Worm (Caenorhabditis elegans): ENCODE measurements around the gene T25B9.8.
A peak's percentile ranks its signal among the peaks of the same experiment; 100 is the strongest.
"Not testable (repeated sequence)": the region's sequence is repeated elsewhere in the genome, so short reads cannot be mapped to it uniquely, and the experiment has no call there.

Gene T25B9.8

DNA sequence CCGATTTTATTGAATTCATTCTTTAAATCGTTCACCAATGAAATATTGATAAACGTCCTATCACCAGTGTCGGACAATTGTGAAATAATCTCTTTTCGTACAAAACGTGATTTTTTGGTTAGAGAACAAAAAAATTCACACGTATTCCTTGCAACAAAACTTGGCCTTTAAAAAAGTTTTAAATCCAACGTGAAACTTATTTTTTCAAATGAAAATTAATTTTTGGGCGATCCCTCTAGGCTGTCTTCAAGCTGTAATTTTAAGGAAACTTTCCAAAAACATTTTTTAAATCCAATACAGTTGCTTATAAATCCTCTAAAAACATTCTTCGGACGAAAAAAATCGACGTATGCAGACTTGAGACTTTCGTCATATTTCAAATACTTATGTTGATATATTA is 13.3 kb downstream of the T25B9.8 start, which contains the start of gene T25B9.5:
Gene T25B9.5 (minus strand): TSS at position 101 of the 400 bp plus-strand sequence.
- no peak for TF ChIP-seq tab-1 (GFP tag; IDR thresholded peaks at IDR 0.05)

DNA sequence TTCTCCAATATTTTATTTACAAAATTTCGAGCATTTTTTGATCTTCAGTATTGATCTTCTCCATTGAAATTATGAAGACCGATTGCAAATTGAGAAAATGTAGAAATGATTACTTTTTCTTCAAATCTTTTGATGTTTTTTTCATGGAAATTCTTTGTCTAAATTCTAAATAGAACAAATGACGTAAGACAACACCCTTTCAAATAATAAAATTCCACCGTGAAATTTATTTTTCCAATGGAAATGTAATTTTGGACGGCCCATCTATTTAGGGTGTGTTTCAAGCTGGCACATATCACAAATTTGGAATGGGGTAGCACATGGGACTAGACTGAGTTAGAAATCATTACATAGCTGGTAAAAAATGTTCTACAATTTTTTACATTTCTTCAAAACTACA is 16.3 kb downstream of the T25B9.8 start, which contains the start of gene T25B9.2:
Gene T25B9.2 (minus strand): TSS at position 101 of the 400 bp plus-strand sequence.
- not testable (repeated sequence) for TF ChIP-seq klf-2 (GFP tag; conservative IDR thresholded peaks at IDR 0.05); ztf-29 (GFP tag; IDR thresholded peaks at IDR 0.05); med-1 (GFP tag; optimal IDR thresholded peaks at IDR 0.05; ENCODE audit: insufficient read depth)

ce11 chrIV:10750041-10750440 is 18.0 kb downstream of the T25B9.8 start, which contains the start of gene T25B9.1:
T25B9.1 (minus strand) TSS chrIV:10750141.
- TF ChIP-seq ztf-23 (GFP tag; IDR thresholded peaks at IDR 0.05) (no peak), T22C8.4 (GFP tag; IDR thresholded peaks at IDR 0.05) (no peak), med-1 (GFP tag; optimal IDR thresholded peaks at IDR 0.05; ENCODE audit: insufficient read depth) (no peak), ref-1 (GFP tag; conservative IDR thresholded peaks at IDR 0.05) (no peak), klf-2 (GFP tag; conservative IDR thresholded peaks at IDR 0.05) (no peak), cog-1 (tag; optimal IDR thresholded peaks at IDR 0.05) (no peak), tab-1 (GFP tag; IDR thresholded peaks at IDR 0.05) (no peak), ztf-29 (GFP tag; IDR thresholded peaks at IDR 0.05) (no peak), flt-1 (GFP tag; IDR thresholded peaks at IDR 0.05) (no peak)

DNA sequence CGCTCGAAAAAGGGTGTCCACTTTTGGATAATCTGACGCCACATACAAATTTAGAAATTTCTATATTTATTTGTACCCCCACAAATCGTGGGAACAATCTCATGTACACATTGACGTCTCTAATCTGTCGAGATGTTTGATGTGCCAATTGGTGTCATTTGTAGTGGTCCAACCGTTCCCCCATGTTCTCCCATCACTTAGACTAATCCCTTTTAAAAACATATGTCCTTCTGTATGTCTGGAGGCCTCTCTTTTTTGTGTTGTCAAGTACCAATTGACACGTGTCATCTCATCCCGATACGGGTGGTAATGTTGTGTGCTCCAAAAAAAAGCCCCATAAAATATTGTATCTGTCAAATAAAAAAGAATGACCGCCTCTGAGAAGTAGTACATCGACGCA is 22.7 kb downstream of the T25B9.8 start:
- TF ChIP-seq ref-1 (GFP tag; conservative IDR thresholded peaks at IDR 0.05) (no peak), med-1 (GFP tag; optimal IDR thresholded peaks at IDR 0.05; ENCODE audit: insufficient read depth) (no peak), ztf-29 (GFP tag; IDR thresholded peaks at IDR 0.05) (no peak), T22C8.4 (GFP tag; IDR thresholded peaks at IDR 0.05) (no peak), cog-1 (tag; optimal IDR thresholded peaks at IDR 0.05) (no peak), klf-2 (GFP tag; conservative IDR thresholded peaks at IDR 0.05) (no peak), ztf-23 (GFP tag; IDR thresholded peaks at IDR 0.05) (no peak), flt-1 (GFP tag; IDR thresholded peaks at IDR 0.05) (no peak), tab-1 (GFP tag; IDR thresholded peaks at IDR 0.05) (no peak)

- TF ChIP-seq klf-2 (GFP tag; conservative IDR thresholded peaks at IDR 0.05) (no peak), ztf-29 (GFP tag; IDR thresholded peaks at IDR 0.05) (no peak), ref-1 (GFP tag; conservative IDR thresholded peaks at IDR 0.05) (no peak), T22C8.4 (GFP tag; IDR thresholded peaks at IDR 0.05) (no peak), ztf-23 (GFP tag; IDR thresholded peaks at IDR 0.05) (no peak), cog-1 (tag; optimal IDR thresholded peaks at IDR 0.05) (no peak), tab-1 (GFP tag; IDR thresholded peaks at IDR 0.05) (no peak), flt-1 (GFP tag; IDR thresholded peaks at IDR 0.05) (no peak), med-1 (GFP tag; optimal IDR thresholded peaks at IDR 0.05; ENCODE audit: insufficient read depth) (no peak)
These were observed 23.5 kb downstream of the T25B9.8 start, which contains the start of gene T25B9.3 for ce11 chrIV:10744475-10744874. T25B9.3 (plus strand) TSS chrIV:10744775.

DNA sequence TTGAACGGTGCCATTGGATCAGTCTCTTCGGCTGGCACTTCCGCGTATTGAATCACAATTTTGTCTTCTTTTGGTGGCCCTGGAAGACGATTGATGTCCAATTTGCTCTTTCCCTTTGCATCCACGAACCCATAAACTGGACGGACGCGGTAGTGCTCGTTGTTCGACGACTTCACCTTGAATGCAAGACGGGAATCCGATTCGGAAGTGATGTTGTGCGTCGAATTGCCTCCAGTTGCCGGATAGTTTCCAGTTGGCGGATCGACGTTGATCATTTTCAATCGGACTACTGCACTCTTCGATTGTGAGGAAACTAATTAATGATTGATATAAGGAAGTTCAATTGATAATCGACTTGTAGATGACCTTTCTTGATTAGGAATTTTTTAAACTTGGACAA is 29.7 kb downstream of the T25B9.8 start, which contains the start of gene ssp-34:
Gene ssp-34 (minus strand): TSS at position 275 of the 400 bp plus-strand sequence.
- TF ChIP-seq tab-1 (GFP tag; IDR thresholded peaks at IDR 0.05) (no peak), klf-2 (GFP tag; conservative IDR thresholded peaks at IDR 0.05) (no peak), cog-1 (tag; optimal IDR thresholded peaks at IDR 0.05) (no peak), flt-1 (GFP tag; IDR thresholded peaks at IDR 0.05) (no peak), ztf-23 (GFP tag; IDR thresholded peaks at IDR 0.05) (no peak), med-1 (GFP tag; optimal IDR thresholded peaks at IDR 0.05; ENCODE audit: insufficient read depth) (no peak), T22C8.4 (GFP tag; IDR thresholded peaks at IDR 0.05) (no peak), ref-1 (GFP tag; conservative IDR thresholded peaks at IDR 0.05) (no peak), ztf-29 (GFP tag; IDR thresholded peaks at IDR 0.05) (no peak)

ce11 chrIV:10737011-10737553 is 30.9 kb downstream of the T25B9.8 start, which contains the start of gene grl-21:
grl-21 (plus strand) TSS chrIV:10737474.
- TF ChIP-seq T22C8.4 (GFP tag; IDR thresholded peaks at IDR 0.05) (no peak), ref-1 (GFP tag; conservative IDR thresholded peaks at IDR 0.05) (no peak), ztf-23 (GFP tag; IDR thresholded peaks at IDR 0.05) (no peak), tab-1 (GFP tag; IDR thresholded peaks at IDR 0.05) (no peak), ztf-29 (GFP tag; IDR thresholded peaks at IDR 0.05) (no peak), cog-1 (tag; optimal IDR thresholded peaks at IDR 0.05) (no peak), med-1 (GFP tag; optimal IDR thresholded peaks at IDR 0.05; ENCODE audit: insufficient read depth) (no peak), flt-1 (GFP tag; IDR thresholded peaks at IDR 0.05) (no peak), klf-2 (GFP tag; conservative IDR thresholded peaks at IDR 0.05) (no peak)

DNA sequence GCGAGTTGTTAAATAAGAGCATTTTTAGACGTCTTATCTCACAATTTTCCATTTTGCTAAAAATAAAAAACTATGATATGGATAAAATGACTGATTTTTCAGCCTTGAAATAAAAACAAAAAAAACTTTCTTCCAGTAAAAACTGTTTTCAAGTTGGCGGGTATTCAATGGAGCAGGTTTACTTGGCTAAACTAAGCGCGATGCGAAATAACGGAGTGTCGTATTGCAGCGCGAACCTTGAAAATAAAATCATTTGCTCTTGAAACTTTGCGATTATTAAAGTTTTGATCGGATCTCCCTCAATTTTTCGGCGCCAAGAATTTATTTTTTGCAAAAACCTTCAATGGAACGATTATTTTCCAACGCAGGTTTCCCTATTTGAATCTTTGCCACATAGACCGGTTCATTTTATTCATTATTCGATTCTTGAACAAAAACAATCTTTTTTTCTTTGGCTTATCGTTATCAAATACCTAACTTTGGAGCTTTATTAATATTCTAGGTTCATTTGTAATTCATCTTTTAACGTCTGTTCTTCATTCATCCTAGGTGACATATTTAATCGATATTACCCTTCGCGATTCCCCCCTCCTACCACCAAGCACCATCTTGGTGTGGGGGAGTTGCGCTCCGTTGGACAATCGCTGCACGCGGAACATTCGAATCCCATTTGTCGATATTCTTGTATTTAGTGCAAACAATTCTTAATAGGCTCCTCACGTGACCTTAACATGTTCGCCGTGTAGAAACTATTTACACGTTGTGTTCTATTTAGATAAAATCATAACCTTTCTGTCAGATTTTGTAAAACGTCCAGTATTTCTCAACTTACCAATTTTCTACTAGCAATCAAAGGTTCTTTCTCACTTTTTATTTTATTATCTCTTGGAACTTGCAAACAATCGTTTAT is 33.2 kb downstream of the T25B9.8 start, which contains the start of the genes orc-5 and cyb-1:
Gene orc-5 (minus strand): TSS at position 62 of the 910 bp plus-strand sequence.
Gene cyb-1 (plus strand): TSS at position 690 of the 910 bp plus-strand sequence.
- no peak for TF ChIP-seq med-1 (GFP tag; optimal IDR thresholded peaks at IDR 0.05; ENCODE audit: insufficient read depth)
- TF ChIP-seq ztf-23 (GFP tag; IDR thresholded peaks at IDR 0.05), result no peak
- no peak for TF ChIP-seq flt-1 (GFP tag; IDR thresholded peaks at IDR 0.05)
- peak; percentile 68 for TF ChIP-seq T22C8.4 (GFP tag; IDR thresholded peaks at IDR 0.05)
- TF ChIP-seq ref-1 (GFP tag; conservative IDR thresholded peaks at IDR 0.05), result no peak

DNA sequence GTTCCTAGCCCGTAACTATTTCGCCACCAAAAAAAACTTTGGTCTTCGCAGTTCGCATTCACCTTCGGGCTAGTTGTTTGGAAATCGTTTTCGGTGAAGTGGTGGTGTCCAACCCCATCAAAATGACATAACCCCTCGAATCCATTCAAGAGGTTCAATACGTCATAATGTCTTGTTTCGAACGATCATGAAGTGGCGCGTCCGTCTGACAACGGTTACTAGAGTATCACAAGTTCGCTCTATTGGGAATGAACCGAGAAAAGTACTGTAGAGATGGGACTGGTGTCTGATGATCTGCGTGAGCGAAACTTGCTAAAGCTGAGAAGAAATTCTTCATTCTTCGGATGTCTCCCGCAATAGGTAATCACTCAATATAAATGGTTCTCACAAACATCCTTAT is 40.3 kb downstream of the T25B9.8 start, which contains the start of gene ZC168.2:
Gene ZC168.2 (plus strand): TSS at position 301 of the 400 bp plus-strand sequence.
- TF ChIP-seq ztf-29 (GFP tag; IDR thresholded peaks at IDR 0.05) (no peak), cog-1 (tag; optimal IDR thresholded peaks at IDR 0.05) (no peak), T22C8.4 (GFP tag; IDR thresholded peaks at IDR 0.05) (no peak), med-1 (GFP tag; optimal IDR thresholded peaks at IDR 0.05; ENCODE audit: insufficient read depth) (no peak), ztf-23 (GFP tag; IDR thresholded peaks at IDR 0.05) (no peak), ref-1 (GFP tag; conservative IDR thresholded peaks at IDR 0.05) (no peak), flt-1 (GFP tag; IDR thresholded peaks at IDR 0.05) (no peak), klf-2 (GFP tag; conservative IDR thresholded peaks at IDR 0.05) (no peak), tab-1 (GFP tag; IDR thresholded peaks at IDR 0.05) (no peak)
